Fruit fly (Drosophila melanogaster) S2 (cell line): ENCODE results near the gene Cyp4ac3.

Experiments
- CG8478 ChIP-seq: fragments of >200 bp; optimal IDR thresholded peaks from 2 replicates; lab custom pipeline; 2018

Cyp4ac3 gene

dm6 chr2L:5314630-5315159, 46.4 kb downstream of the Cyp4ac3 start, which contains the start of gene CG14024:
CG14024 (minus strand) TSS chr2L:5314895.
- TF ChIP-seq CG8478 (lab: Kevin White, UChicago) = no peak
